Worm (Caenorhabditis elegans): ENCODE results near the gene C25E10.5.

Gene C25E10.5

DNA sequence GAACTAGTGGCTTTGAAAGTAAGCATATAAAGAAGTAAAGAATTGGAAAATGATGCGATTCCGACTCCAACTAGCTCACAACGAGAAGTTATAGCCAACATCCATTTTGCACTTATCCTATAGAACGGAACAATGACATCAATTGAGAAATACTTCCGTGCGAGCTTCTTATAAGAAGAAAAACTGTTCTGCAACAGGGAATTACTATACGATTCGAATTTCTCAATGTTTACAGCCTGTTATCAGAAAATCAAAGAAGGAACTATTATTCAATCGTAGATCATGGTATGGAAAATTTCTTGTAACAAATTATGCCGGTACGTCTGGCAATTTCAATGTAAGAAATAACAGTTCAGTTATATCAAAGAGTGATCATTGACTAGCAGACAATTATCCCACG lies 44.6 kb upstream of the C25E10.5 start, which contains the start of gene str-85:
Gene str-85 (minus strand): TSS at position 101 of the 400 bp plus-strand sequence.
- no peak for TF ChIP-seq lin-32 (GFP tag; optimal IDR thresholded peaks at IDR 0.05)
- no peak for TF ChIP-seq unc-39 (tag; optimal IDR thresholded peaks at IDR 0.05)
- TF ChIP-seq unc-120 (tag; optimal IDR thresholded peaks at IDR 0.05; ENCODE audit: poor library complexity, severe bottlenecking): no peak
- no peak for TF ChIP-seq nhr-28 (tag; optimal IDR thresholded peaks at IDR 0.05)
- no peak for TF ChIP-seq blmp-1 (tag; optimal IDR thresholded peaks at IDR 0.05)
- TF ChIP-seq mls-2 (tag; optimal IDR thresholded peaks at IDR 0.05): no peak
- TF ChIP-seq ztf-11 (tag; optimal IDR thresholded peaks at IDR 0.05): no peak
- TF ChIP-seq snpc-4 (tag; optimal IDR thresholded peaks at IDR 0.05): no peak
- TF ChIP-seq ceh-83 (GFP tag; optimal IDR thresholded peaks at IDR 0.05): no peak
- no peak for TF ChIP-seq ceh-43 (GFP tag; optimal IDR thresholded peaks at IDR 0.05)
- TF ChIP-seq sptf-1 (tag; optimal IDR thresholded peaks at IDR 0.05): no peak
- TF ChIP-seq nhr-76 (tag; optimal IDR thresholded peaks at IDR 0.05): no peak
- no peak for TF ChIP-seq ham-2 (GFP tag; optimal IDR thresholded peaks at IDR 0.05)
- no peak for TF ChIP-seq tbx-8 (GFP tag; optimal IDR thresholded peaks at IDR 0.05)
- no peak for TF ChIP-seq lsy-2 (tag; optimal IDR thresholded peaks at IDR 0.05)

DNA sequence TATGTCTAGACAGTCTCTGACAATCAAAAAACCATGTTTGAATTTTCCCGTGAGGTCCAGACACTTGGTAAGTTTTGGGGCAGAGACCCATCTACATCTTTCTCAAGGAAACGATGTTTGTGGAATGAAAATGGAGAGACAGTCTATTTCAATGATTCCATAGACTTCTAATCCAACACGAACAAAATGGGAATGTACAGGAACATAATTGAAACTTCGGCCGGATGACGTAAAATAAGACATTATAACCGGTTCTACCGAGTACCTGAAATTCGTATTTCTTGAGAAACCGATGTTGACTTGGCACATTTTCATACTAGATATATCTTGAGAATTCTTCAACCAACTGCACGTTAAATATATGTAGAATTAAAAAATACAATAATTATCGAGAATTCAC lies 42.2 kb upstream of the C25E10.5 start, which contains the start of gene str-87:
Gene str-87 (minus strand): TSS at position 101 of the 400 bp plus-strand sequence.
- TF ChIP-seq pha-4 (tag; optimal IDR thresholded peaks at IDR 0.05): no peak
- no peak for TF ChIP-seq lin-13 (tag; optimal IDR thresholded peaks at IDR 0.05)
- TF ChIP-seq blmp-1 (tag; optimal IDR thresholded peaks at IDR 0.05): no peak
- no peak for TF ChIP-seq nhr-76 (tag; optimal IDR thresholded peaks at IDR 0.05)
- TF ChIP-seq lsy-2 (tag; optimal IDR thresholded peaks at IDR 0.05): no peak
- TF ChIP-seq tbx-8 (GFP tag; optimal IDR thresholded peaks at IDR 0.05): no peak
- TF ChIP-seq drap-1 (GFP tag; optimal IDR thresholded peaks at IDR 0.05): no peak
- TF ChIP-seq unc-39 (tag; optimal IDR thresholded peaks at IDR 0.05): no peak
- no peak for TF ChIP-seq nhr-28 (tag; optimal IDR thresholded peaks at IDR 0.05)
- no peak for TF ChIP-seq flh-1 (GFP tag; optimal IDR thresholded peaks at IDR 0.05)
- no peak for TF ChIP-seq cnd-1 (tag; optimal IDR thresholded peaks at IDR 0.05)
- no peak for TF ChIP-seq lin-32 (GFP tag; optimal IDR thresholded peaks at IDR 0.05)
- no peak for TF ChIP-seq sem-2 (GFP tag; optimal IDR thresholded peaks at IDR 0.05)
- no peak for TF ChIP-seq snpc-4 (tag; optimal IDR thresholded peaks at IDR 0.05)
- no peak for TF ChIP-seq ham-2 (GFP tag; optimal IDR thresholded peaks at IDR 0.05)
- TF ChIP-seq nhr-2 (tag; optimal IDR thresholded peaks at IDR 0.05): no peak

DNA sequence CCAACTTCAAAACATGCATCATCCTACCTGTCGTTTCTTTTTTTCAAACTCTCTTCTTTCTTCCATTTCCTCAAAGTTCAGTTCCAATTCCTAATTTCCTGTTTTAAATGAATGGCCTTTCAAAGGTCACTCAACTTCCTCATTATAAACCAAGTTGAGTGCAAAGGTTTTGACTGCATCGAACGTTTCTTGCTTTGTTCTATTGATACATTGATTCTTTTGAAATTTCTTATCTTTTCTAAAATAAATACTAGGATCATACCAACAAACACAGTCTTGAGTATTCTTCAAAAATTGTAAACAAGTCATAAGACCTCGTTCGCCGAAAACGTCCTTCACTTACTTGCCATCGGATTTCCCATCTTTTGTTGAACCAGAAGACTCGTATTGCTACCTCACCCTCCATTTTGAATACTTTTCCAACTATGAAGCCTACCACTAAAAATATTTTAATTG lies 40.1 kb upstream of the C25E10.5 start, which contains the start of gene F59E11.7:
Gene F59E11.7 (plus strand): TSS at position 51 of the 456 bp plus-strand sequence.
- TF ChIP-seq ceh-83 (GFP tag; optimal IDR thresholded peaks at IDR 0.05) (no peak), mls-2 (tag; optimal IDR thresholded peaks at IDR 0.05) (no peak), drap-1 (GFP tag; optimal IDR thresholded peaks at IDR 0.05) (no peak), snpc-4 (tag; optimal IDR thresholded peaks at IDR 0.05) (no peak), blmp-1 (tag; optimal IDR thresholded peaks at IDR 0.05) (no peak), elt-1 (tag; optimal IDR thresholded peaks at IDR 0.05; ENCODE audit: borderline replicate concordance, insufficient read depth) (no peak), mab-5 (tag; optimal IDR thresholded peaks at IDR 0.05) (no peak), lin-13 (tag; optimal IDR thresholded peaks at IDR 0.05) (no peak), sptf-1 (tag; optimal IDR thresholded peaks at IDR 0.05) (no peak), pha-4 (tag; optimal IDR thresholded peaks at IDR 0.05) (no peak), tbx-8 (GFP tag; optimal IDR thresholded peaks at IDR 0.05) (no peak), unc-120 (tag; optimal IDR thresholded peaks at IDR 0.05; ENCODE audit: poor library complexity, severe bottlenecking) (no peak), ceh-43 (GFP tag; optimal IDR thresholded peaks at IDR 0.05) (no peak), cnd-1 (tag; optimal IDR thresholded peaks at IDR 0.05) (no peak), ham-2 (GFP tag; optimal IDR thresholded peaks at IDR 0.05) (no peak), nhr-12 (tag; optimal IDR thresholded peaks at IDR 0.05) (no peak), ztf-11 (tag; optimal IDR thresholded peaks at IDR 0.05) (no peak), nhr-76 (tag; optimal IDR thresholded peaks at IDR 0.05) (no peak)

DNA sequence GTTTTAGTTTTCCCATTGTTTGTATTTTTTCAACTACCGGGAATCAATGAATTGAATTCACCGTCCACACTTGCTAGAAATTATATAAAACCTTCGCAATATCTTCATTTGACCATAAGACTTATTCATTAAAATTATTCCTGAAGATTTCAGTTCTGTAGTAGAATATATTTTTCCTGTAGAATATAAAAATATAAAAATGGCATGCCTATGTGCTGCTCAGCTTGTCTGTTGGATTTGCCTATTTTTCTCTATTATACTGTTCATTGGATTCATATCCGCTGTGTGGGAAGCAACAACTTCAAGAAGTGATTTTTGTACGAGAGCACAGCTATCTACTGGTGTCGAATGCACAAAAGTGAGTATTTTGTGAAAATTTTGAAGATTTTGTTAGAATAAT lies 38.7 kb upstream of the C25E10.5 start, which contains the start of gene F59E11.6:
Gene F59E11.6 (plus strand): TSS at position 111 of the 400 bp plus-strand sequence.
- TF ChIP-seq mep-1 (tag; optimal IDR thresholded peaks at IDR 0.05): no peak
- TF ChIP-seq unc-62 (GFP tag; optimal IDR thresholded peaks at IDR 0.05): no peak
- no peak for TF ChIP-seq mls-2 (tag; optimal IDR thresholded peaks at IDR 0.05)
- TF ChIP-seq bed-3 (GFP tag; optimal IDR thresholded peaks at IDR 0.05): no peak

DNA sequence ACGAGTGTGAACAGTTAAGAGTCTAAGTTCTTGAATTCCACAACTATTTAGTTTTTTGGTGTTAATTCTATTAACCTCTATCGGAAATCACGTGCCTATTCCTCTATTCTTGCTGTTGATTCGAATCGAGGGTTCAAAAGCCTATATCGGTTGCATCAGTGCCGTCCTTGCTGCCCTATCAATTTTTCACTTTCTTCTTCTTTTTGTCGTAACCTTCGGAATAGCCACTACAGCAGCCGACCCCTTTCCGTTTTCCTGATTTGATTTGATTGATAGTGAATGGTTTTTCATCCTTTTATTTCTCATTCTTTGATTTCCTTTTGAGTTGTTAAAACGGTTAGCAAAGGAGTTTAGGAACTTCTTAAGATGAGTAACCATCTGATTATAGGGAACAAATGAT lies 36.1 kb upstream of the C25E10.5 start:
- TF ChIP-seq ztf-11 (tag; optimal IDR thresholded peaks at IDR 0.05): no peak
- TF ChIP-seq M03D4.4 (tag; optimal IDR thresholded peaks at IDR 0.05): no peak
- no peak for TF ChIP-seq sem-2 (GFP tag; optimal IDR thresholded peaks at IDR 0.05)
- TF ChIP-seq ham-2 (GFP tag; optimal IDR thresholded peaks at IDR 0.05): no peak
- TF ChIP-seq mls-2 (tag; optimal IDR thresholded peaks at IDR 0.05): no peak
- no peak for TF ChIP-seq unc-120 (tag; optimal IDR thresholded peaks at IDR 0.05; ENCODE audit: poor library complexity, severe bottlenecking)
- no peak for TF ChIP-seq tbx-8 (GFP tag; optimal IDR thresholded peaks at IDR 0.05)
- TF ChIP-seq nhr-28 (tag; optimal IDR thresholded peaks at IDR 0.05): no peak
- no peak for TF ChIP-seq lin-13 (tag; optimal IDR thresholded peaks at IDR 0.05)
- TF ChIP-seq zip-8 (tag; optimal IDR thresholded peaks at IDR 0.05): no peak
